Fruit fly (Drosophila melanogaster): Measurements from ENCODE around the gene Pmi.
A peak's percentile ranks its signal among the peaks of the same experiment; 100 is the strongest.

Gene Pmi

dm6 chr3L:5793967-5794366, 14.1 kb downstream of the Pmi start, which contains the start of gene Bre1 (continued):
- no peak for TF ChIP-seq Neu2 (GFP tag; optimal IDR thresholded peaks at IDR 0.05; ENCODE audit: borderline replicate concordance)
- TF ChIP-seq CG15073 (GFP tag; optimal IDR thresholded peaks at IDR 0.05), result no peak
- TF ChIP-seq zfh1 (GFP tag; IDR thresholded peaks at IDR 0.05), result no peak
- TF ChIP-seq CG8944 (GFP tag; optimal IDR thresholded peaks at IDR 0.05), result no peak
- no peak for TF ChIP-seq tx (GFP tag; optimal IDR thresholded peaks at IDR 0.05)
- TF ChIP-seq CG10321 (GFP tag; IDR thresholded peaks at IDR 0.05), result no peak
- peak; percentile 74 for TF ChIP-seq Sin3A (optimal IDR thresholded peaks at IDR 0.05)
- no peak for TF ChIP-seq Dip3 (GFP tag; optimal IDR thresholded peaks at IDR 0.05)
- TF ChIP-seq stwl (tag; optimal IDR thresholded peaks at IDR 0.05), result peak; percentile 78
- no peak for TF ChIP-seq CG12942 (GFP tag; optimal IDR thresholded peaks at IDR 0.05)
- TF ChIP-seq exex (tag; optimal IDR thresholded peaks at IDR 0.05), result no peak
- TF ChIP-seq kay (GFP tag; optimal IDR thresholded peaks at IDR 0.05), result no peak
- TF ChIP-seq CG11247 (GFP tag; IDR thresholded peaks at IDR 0.05), result no peak
- no peak for TF ChIP-seq BtbVII (GFP tag; optimal IDR thresholded peaks at IDR 0.05)
- TF ChIP-seq Taf1 (GFP tag; IDR thresholded peaks at IDR 0.05), result no peak
- TF ChIP-seq lmd (GFP tag; IDR thresholded peaks at IDR 0.05), result no peak
- TF ChIP-seq Sry-δ (GFP tag; optimal IDR thresholded peaks at IDR 0.05), result peak; percentile 82
- no peak for TF ChIP-seq ash1 (GFP tag; optimal IDR thresholded peaks at IDR 0.05)
- TF ChIP-seq dm (GFP tag; optimal IDR thresholded peaks at IDR 0.05), result peak; percentile 33
- no peak for TF ChIP-seq ci (GFP tag; IDR thresholded peaks at IDR 0.05)
- no peak for TF ChIP-seq dati (GFP tag; IDR thresholded peaks at IDR 0.05)
- no peak for TF ChIP-seq NC2α (GFP tag; optimal IDR thresholded peaks at IDR 0.05)
- no peak for TF ChIP-seq CG11398 (GFP tag; optimal IDR thresholded peaks at IDR 0.05)
- no peak for TF ChIP-seq CG10979 (tag; optimal IDR thresholded peaks at IDR 0.05)
- TF ChIP-seq slp2 (GFP tag; optimal IDR thresholded peaks at IDR 0.05), result no peak
- no peak for TF ChIP-seq CG4820 (GFP tag; optimal IDR thresholded peaks at IDR 0.05)
- TF ChIP-seq ERR (GFP tag; optimal IDR thresholded peaks at IDR 0.05), result no peak
- no peak for TF ChIP-seq CG33557 (GFP tag; optimal IDR thresholded peaks at IDR 0.05)
- no peak for TF ChIP-seq Asciz (GFP tag; optimal IDR thresholded peaks at IDR 0.05)
- TF ChIP-seq NC2β (GFP tag; optimal IDR thresholded peaks at IDR 0.05), result no peak
- TF ChIP-seq Hmx (GFP tag; optimal IDR thresholded peaks at IDR 0.05), result no peak
- no peak for TF ChIP-seq salm (tag; optimal IDR thresholded peaks at IDR 0.05)
- peak; percentile 77 for TF ChIP-seq Bgb (GFP tag; IDR thresholded peaks at IDR 0.05; ENCODE audit: partially characterized antibody)
- 0 out of 2 replicates have a peak, but pooled peaks have one; percentile 22 for TF ChIP-seq vvl (GFP tag; IDR thresholded peaks at IDR 0.05)
- no peak for TF ChIP-seq CG7271 (tag; optimal IDR thresholded peaks at IDR 0.05)
- no peak for TF ChIP-seq esg (GFP tag; conservative IDR thresholded peaks at IDR 0.05)
- TF ChIP-seq CG5245 (GFP tag; optimal IDR thresholded peaks at IDR 0.05), result no peak
- TF ChIP-seq CG3065 (GFP tag; optimal IDR thresholded peaks at IDR 0.05), result no peak
- TF ChIP-seq ATbp (GFP tag; optimal IDR thresholded peaks at IDR 0.05), result no peak
- TF ChIP-seq Fer2 (tag; optimal IDR thresholded peaks at IDR 0.05), result no peak
- no peak for TF ChIP-seq CG4404 (GFP tag; IDR thresholded peaks at IDR 0.05)
- TF ChIP-seq CG43689 (GFP tag; IDR thresholded peaks at IDR 0.05), result no peak
- TF ChIP-seq Gsc (GFP tag; IDR thresholded peaks at IDR 0.05), result no peak
- TF ChIP-seq CG11456 (GFP tag; IDR thresholded peaks at IDR 0.05), result no peak
- TF ChIP-seq CG4617 (GFP tag; optimal IDR thresholded peaks at IDR 0.05; ENCODE audit: borderline replicate concordance), result peak; percentile 93
- no peak for TF ChIP-seq Fer3 (tag; optimal IDR thresholded peaks at IDR 0.05)
- TF ChIP-seq CG12391 (tag; optimal IDR thresholded peaks at IDR 0.05), result peak; percentile 4
- TF ChIP-seq fd96Cb (tag; optimal IDR thresholded peaks at IDR 0.05), result no peak
- no peak for TF ChIP-seq CG16779 (GFP tag; IDR thresholded peaks at IDR 0.05)
- TF ChIP-seq gem (tag; optimal IDR thresholded peaks at IDR 0.05), result no peak
- TF ChIP-seq CG15269 (tag; optimal IDR thresholded peaks at IDR 0.05), result no peak
- TF ChIP-seq CG32767 (GFP tag; IDR thresholded peaks at IDR 0.05), result no peak
- TF ChIP-seq D19B (GFP tag; optimal IDR thresholded peaks at IDR 0.05), result no peak

Measured in whole organism, embryonic.